Fruit fly (Drosophila melanogaster): Measurements from ENCODE around the gene CG13116.
A peak's percentile ranks its signal among the peaks of the same experiment; 100 is the strongest.

- TF ChIP-seq Jra (GFP tag; optimal IDR thresholded peaks at IDR 0.05) (no peak), h (GFP tag; optimal IDR thresholded peaks at IDR 0.05) (peak; percentile 38), Hnf4 (GFP tag; optimal IDR thresholded peaks at IDR 0.05) (no peak), Rel (GFP tag; optimal IDR thresholded peaks at IDR 0.05) (no peak), Rel (tag; optimal IDR thresholded peaks at IDR 0.05) (peak; percentile 72), lola (GFP tag; optimal IDR thresholded peaks at IDR 0.05) (no peak), Hr83 (GFP tag; optimal IDR thresholded peaks at IDR 0.05; ENCODE audit: poor library complexity, severe bottlenecking) (peak; percentile 93), Hr78 (GFP tag; optimal IDR thresholded peaks at IDR 0.05) (no peak), Dif (GFP tag; optimal IDR thresholded peaks at IDR 0.05; ENCODE audit: partially characterized antibody) (no peak), OdsH (GFP tag; optimal IDR thresholded peaks at IDR 0.05) (peak; percentile 20), GATAd (GFP tag; optimal IDR thresholded peaks at IDR 0.05) (no peak)
Observed at dm6 chr2L:9758856-9759255, 29.1 kb downstream of the CG13116 start.
